Worm (Caenorhabditis elegans): ENCODE data around the gene nspe-4.
A peak's percentile ranks its signal among the peaks of the same experiment; 100 is the strongest.

Gene nspe-4

ce11 chrII:12634749-12635318 is 22.5 kb downstream of the nspe-4 start, which contains the start of gene Y38E10A.17:
TSS of gene Y38E10A.17 (minus strand) at chrII:12634799.
- TF ChIP-seq nhr-77 (tag; optimal IDR thresholded peaks at IDR 0.05) = no peak
- TF ChIP-seq mml-1 (tag; optimal IDR thresholded peaks at IDR 0.05) = no peak
- TF ChIP-seq lsy-12 (tag; optimal IDR thresholded peaks at IDR 0.05) = no peak
- no peak for TF ChIP-seq ama-1 (optimal IDR thresholded peaks at IDR 0.05)
- peak; percentile 68 for TF ChIP-seq elt-1 (tag; optimal IDR thresholded peaks at IDR 0.05)

- TF ChIP-seq ceh-28 (tag; optimal IDR thresholded peaks at IDR 0.05) = no peak
- no peak for TF ChIP-seq tbx-2 (tag; optimal IDR thresholded peaks at IDR 0.05)
- no peak for TF ChIP-seq nfya-1 (tag; optimal IDR thresholded peaks at IDR 0.05; ENCODE audit: insufficient read depth)
- TF ChIP-seq lin-15B (tag; optimal IDR thresholded peaks at IDR 0.05) = no peak
- TF ChIP-seq ceh-9 (tag; optimal IDR thresholded peaks at IDR 0.05) = no peak
- no peak for TF ChIP-seq nhr-43 (tag; optimal IDR thresholded peaks at IDR 0.05; ENCODE audit: poor library complexity, severe bottlenecking)
- no peak for TF ChIP-seq sea-2 (GFP tag; optimal IDR thresholded peaks at IDR 0.05)
- TF ChIP-seq nhr-28 (tag; optimal IDR thresholded peaks at IDR 0.05) = no peak
- TF ChIP-seq nhr-76 (tag; optimal IDR thresholded peaks at IDR 0.05) = no peak
- no peak for TF ChIP-seq nhr-25 (tag; optimal IDR thresholded peaks at IDR 0.05)
- TF ChIP-seq elt-3 (tag; optimal IDR thresholded peaks at IDR 0.05) = no peak
- no peak for TF ChIP-seq nhr-12 (tag; optimal IDR thresholded peaks at IDR 0.05)
- no peak for TF ChIP-seq nhr-237 (tag; optimal IDR thresholded peaks at IDR 0.05)
- TF ChIP-seq nhr-77 (tag; optimal IDR thresholded peaks at IDR 0.05) = no peak
- no peak for TF ChIP-seq jun-1 (tag; optimal IDR thresholded peaks at IDR 0.05)
- no peak for TF ChIP-seq daf-12 (tag; optimal IDR thresholded peaks at IDR 0.05)
- TF ChIP-seq pqm-1 (tag; optimal IDR thresholded peaks at IDR 0.05) = no peak
- TF ChIP-seq snpc-4 (tag; optimal IDR thresholded peaks at IDR 0.05) = no peak
- no peak for TF ChIP-seq ama-1 (optimal IDR thresholded peaks at IDR 0.05)
- TF ChIP-seq ztf-11 (tag; optimal IDR thresholded peaks at IDR 0.05) = no peak
Observed at ce11 chrII:12636602-12637001, 24.3 kb downstream of the nspe-4 start, which contains the start of gene nhr-234. TSS of gene nhr-234 (plus strand) at chrII:12636678.

- TF ChIP-seq fkh-10 (GFP tag; optimal IDR thresholded peaks at IDR 0.05) = no peak
Observed at ce11 chrII:12640370-12640769, 28.1 kb downstream of the nspe-4 start, which contains the start of gene nhr-235. TSS of gene nhr-235 (plus strand) at chrII:12640670.

- no peak for TF ChIP-seq nhr-77 (tag; optimal IDR thresholded peaks at IDR 0.05)
- TF ChIP-seq daf-12 (tag; optimal IDR thresholded peaks at IDR 0.05) = no peak
- no peak for TF ChIP-seq jun-1 (tag; optimal IDR thresholded peaks at IDR 0.05)
- TF ChIP-seq aly-2 (tag; optimal IDR thresholded peaks at IDR 0.05) = no peak
- TF ChIP-seq pqm-1 (tag; optimal IDR thresholded peaks at IDR 0.05) = no peak
- TF ChIP-seq ceh-9 (tag; optimal IDR thresholded peaks at IDR 0.05) = no peak
- TF ChIP-seq lin-39 (tag; optimal IDR thresholded peaks at IDR 0.05) = no peak
- TF ChIP-seq ceh-16 (tag; optimal IDR thresholded peaks at IDR 0.05) = no peak
- TF ChIP-seq nhr-76 (tag; optimal IDR thresholded peaks at IDR 0.05) = no peak
- no peak for TF ChIP-seq ama-1 (optimal IDR thresholded peaks at IDR 0.05)
- no peak for TF ChIP-seq unc-62 (GFP tag; optimal IDR thresholded peaks at IDR 0.05)
- TF ChIP-seq R02D3.7 (tag; optimal IDR thresholded peaks at IDR 0.05) = no peak
- no peak for TF ChIP-seq hmg-11 (tag; optimal IDR thresholded peaks at IDR 0.05)
- no peak for TF ChIP-seq nhr-67 (tag; optimal IDR thresholded peaks at IDR 0.05)
Observed at ce11 chrII:12654447-12654846, 42.1 kb downstream of the nspe-4 start, which contains the start of gene rgs-4. TSS of gene rgs-4 (plus strand) at chrII:12654747.

ce11 chrII:12655816-12656215 is 43.5 kb downstream of the nspe-4 start:
- TF ChIP-seq nhr-43 (tag; optimal IDR thresholded peaks at IDR 0.05; ENCODE audit: poor library complexity, severe bottlenecking) (no peak), mml-1 (tag; optimal IDR thresholded peaks at IDR 0.05) (no peak), pha-4 (tag; optimal IDR thresholded peaks at IDR 0.05) (no peak), zag-1 (tag; optimal IDR thresholded peaks at IDR 0.05) (no peak), ceh-16 (tag; optimal IDR thresholded peaks at IDR 0.05) (no peak), ztf-11 (tag; optimal IDR thresholded peaks at IDR 0.05) (no peak), ztf-4 (tag; optimal IDR thresholded peaks at IDR 0.05) (no peak), elt-3 (tag; optimal IDR thresholded peaks at IDR 0.05) (no peak), snpc-4 (tag; optimal IDR thresholded peaks at IDR 0.05) (no peak)
